Fruit fly (Drosophila melanogaster) whole organism, adult: ENCODE results near the gene CG12877.

Experiments used
- CG11617 ChIP-seq: fragments of 200-800 bp; sonication (Bioruptor generic); optimal IDR thresholded peaks from 2 replicates; lab custom pipeline; 2017; ENCODE audit warnings: mild to moderate bottlenecking, missing biosample characterization, missing genetic modification reagents, missing genetic modification characterization
- CG14711 ChIP-seq: fragments of 200-800 bp; sonication (Bioruptor generic); optimal IDR thresholded peaks from 2 replicates; lab custom pipeline; 2018; ENCODE audit warnings: missing biosample characterization, mild to moderate bottlenecking, missing genetic modification characterization, moderate library complexity
- CG1620 ChIP-seq: fragments of 200-800 bp; sonication (Bioruptor generic); optimal IDR thresholded peaks from 2 replicates; lab custom pipeline; 2016; ENCODE audit warnings: missing biosample characterization, missing genetic modification characterization
- CG33017 ChIP-seq: fragments of 200-800 bp; sonication (Bioruptor generic); optimal IDR thresholded peaks from 2 replicates; lab custom pipeline; 2018; ENCODE audit warnings: missing biosample characterization, mild to moderate bottlenecking, missing genetic modification characterization, moderate library complexity
- CG7045 ChIP-seq: fragments of 200-800 bp; sonication (Bioruptor generic); optimal IDR thresholded peaks from 2 replicates; lab custom pipeline; 2017; ENCODE audit warnings: missing biosample characterization, mild to moderate bottlenecking, missing genetic modification characterization
- CG7101 ChIP-seq: fragments of 200-800 bp; sonication (Bioruptor generic); optimal IDR thresholded peaks from 2 replicates; lab custom pipeline; 2018; ENCODE audit warnings: missing biosample characterization, mild to moderate bottlenecking, missing genetic modification characterization, moderate library complexity
- Clk ChIP-seq: fragments of 200-800 bp; sonication (Bioruptor generic); optimal IDR thresholded peaks from 2 replicates; lab custom pipeline; 2017; ENCODE audit warnings: missing biosample characterization, missing genetic modification characterization
- Crg-1 ChIP-seq: fragments of 200-800 bp; sonication (Bioruptor generic); optimal IDR thresholded peaks from 2 replicates; lab custom pipeline; 2016; ENCODE audit warnings: missing biosample characterization, missing genetic modification characterization
- Hr96 ChIP-seq: fragments of 200-800 bp; sonication (Bioruptor generic); optimal IDR thresholded peaks from 2 replicates; lab custom pipeline; 2016; ENCODE audit warnings: missing biosample characterization, missing genetic modification characterization
- Mnt ChIP-seq: fragments of 200-800 bp; sonication (Bioruptor generic); optimal IDR thresholded peaks from 2 replicates; lab custom pipeline; 2016; ENCODE audit warnings: missing biosample characterization, mild to moderate bottlenecking, missing genetic modification characterization
- cic ChIP-seq: fragments of 200-800 bp; sonication (Bioruptor generic); optimal IDR thresholded peaks from 2 replicates; lab custom pipeline; 2017; ENCODE audit warnings: missing biosample characterization, mild to moderate bottlenecking, missing genetic modification characterization, moderate library complexity
- kay ChIP-seq: fragments of 200-800 bp; sonication (Bioruptor generic); peaks from one replicate; lab custom pipeline; 2016; ENCODE audit warnings: missing biosample characterization, missing genetic modification characterization, borderline replicate concordance
- ovo ChIP-seq: fragments of 200-800 bp; sonication (Bioruptor generic); optimal IDR thresholded peaks from 2 replicates; lab custom pipeline; 2016; ENCODE audit warnings: missing biosample characterization, missing genetic modification characterization
- tj ChIP-seq: fragments of 200-800 bp; sonication (Bioruptor generic); optimal IDR thresholded peaks from 3 replicates; lab custom pipeline; 2017; ENCODE audit warnings: missing biosample characterization, mild to moderate bottlenecking, missing genetic modification characterization, moderate library complexity

- TF ChIP-seq CG7045 (no peak), ovo (GFP tag; lab: Kevin White, UChicago) (no peak), CG14711 (tag; lab: Kevin White, UChicago) (no peak), cic (GFP tag; lab: Kevin White, UChicago) (no peak), Mnt (no peak), Hr96 (GFP tag; lab: Kevin White, UChicago) (no peak), kay (GFP tag; lab: Kevin White, UChicago) (no peak), CG7101 (tag; lab: Kevin White, UChicago) (no peak), CG1620 (GFP tag; lab: Kevin White, UChicago) (no peak), CG33017 (tag; lab: Kevin White, UChicago) (no peak), CG11617 (GFP tag; lab: Kevin White, UChicago) (no peak), Crg-1 (GFP tag; lab: Kevin White, UChicago) (no peak), Clk (no peak), tj (GFP tag; lab: Kevin White, UChicago) (no peak)
Observed at dm6 chr3R:27692645-27693307, 14.1 kb upstream of the CG12877 start.
